Fruit fly (Drosophila melanogaster) Kc167 (cell line): ENCODE measurements around the gene fd3F.

Experiments used
- Myc ChIP-seq: fragments of >200 bp; optimal IDR thresholded peaks from 2 replicates; lab custom pipeline; 2017; ENCODE audit warnings: missing external identifiers
- Sin3A ChIP-seq: fragments of >200 bp; optimal IDR thresholded peaks from 2 replicates; lab custom pipeline; 2018; ENCODE audit warnings: missing external identifiers
- insv ChIP-seq: fragments of >200 bp; optimal IDR thresholded peaks from 3 replicates; lab custom pipeline; 2018; ENCODE audit warnings: missing external identifiers
- psq ChIP-seq: fragments of >200 bp; optimal IDR thresholded peaks from 2 replicates; lab custom pipeline; 2017; ENCODE audit warnings: missing external identifiers

DNA sequence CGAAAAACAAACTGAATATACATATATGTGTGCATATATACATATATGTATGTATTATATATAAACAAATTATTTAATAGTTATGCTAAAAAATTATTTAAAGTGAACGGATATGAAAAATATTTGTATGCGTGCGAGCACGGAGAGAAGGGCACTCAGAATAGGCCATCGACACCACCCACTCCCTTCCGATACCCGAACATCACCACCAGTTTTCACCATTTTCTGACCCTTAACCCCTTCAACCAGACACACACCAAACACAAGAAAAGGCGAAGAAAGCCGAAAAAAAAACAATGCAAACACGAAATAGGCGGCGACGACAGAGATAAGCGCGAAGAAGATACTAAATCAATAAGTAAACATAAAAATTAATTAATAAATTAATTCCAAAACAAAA lies 12.8 kb upstream of the fd3F start:
- TF ChIP-seq psq (lab: Kevin White, UChicago): no peak
- no peak for TF ChIP-seq Myc (lab: Kevin White, UChicago)
- no peak for TF ChIP-seq insv (lab: Kevin White, UChicago)
- TF ChIP-seq Sin3A: no peak
